Fruit fly (Drosophila melanogaster) whole organism, embryonic: Measurements from ENCODE around the gene CG17321.

Experiments
- CG10321 ChIP-seq: fragments of 200-800 bp; sonication (Bioruptor generic); IDR thresholded peaks from 2 replicates; pipeline ENCODE4 v1.3.6; 2022; ENCODE audit warnings: missing biosample characterization, missing genetic modification characterization
- CG12236 ChIP-seq: fragments of 200-800 bp; sonication (Bioruptor generic); optimal IDR thresholded peaks from 2 replicates; lab custom pipeline; 2016; ENCODE audit warnings: missing biosample characterization, missing genetic modification characterization
- CG13424 ChIP-seq: fragments of 200-800 bp; sonication (Bioruptor generic); optimal IDR thresholded peaks from 2 replicates; lab custom pipeline; 2019; ENCODE audit warnings: missing biosample characterization, mild to moderate bottlenecking, missing genetic modification characterization, moderate library complexity
- CG13624 ChIP-seq: fragments of 200-800 bp; sonication (Bioruptor generic); optimal IDR thresholded peaks from 2 replicates; lab custom pipeline; 2016; ENCODE audit warnings: missing biosample characterization, missing genetic modification characterization
- CG16813 ChIP-seq: fragments of 200-800 bp; sonication (Bioruptor generic); IDR thresholded peaks from 3 replicates; pipeline ENCODE4 v1.3.6; 2022; ENCODE audit warnings: missing biosample characterization, missing genetic modification characterization; ENCODE audit not compliant: partially characterized antibody
- CG17568 ChIP-seq: fragments of 200-800 bp; sonication (Bioruptor generic); optimal IDR thresholded peaks from 2 replicates; lab custom pipeline; 2018; ENCODE audit warnings: missing biosample characterization, mild to moderate bottlenecking, missing genetic modification characterization, moderate library complexity
- CG1832 ChIP-seq: fragments of 200-800 bp; sonication (Bioruptor generic); optimal IDR thresholded peaks from 2 replicates; lab custom pipeline; 2017; ENCODE audit warnings: missing biosample characterization, mild to moderate bottlenecking, missing genetic modification characterization, inconsistent platforms
- CG3065 ChIP-seq: fragments of 200-800 bp; sonication (Bioruptor generic); optimal IDR thresholded peaks from 2 replicates; lab custom pipeline; 2016; ENCODE audit warnings: missing biosample characterization, missing genetic modification characterization
- CG3847 ChIP-seq: fragments of 200-800 bp; sonication (Bioruptor generic); IDR thresholded peaks from 2 replicates; pipeline ENCODE4 v1.3.6; 2022; ENCODE audit warnings: missing biosample characterization, missing genetic modification characterization
- CG4730 ChIP-seq: fragments of 200-800 bp; sonication (Bioruptor generic); IDR thresholded peaks from 2 replicates; pipeline ENCODE4 v1.3.6; 2022; ENCODE audit warnings: missing biosample characterization, missing genetic modification characterization
- CG5953 ChIP-seq: fragments of 200-800 bp; sonication (Bioruptor generic); IDR thresholded peaks from 2 replicates; pipeline ENCODE4 v1.3.6; 2022; ENCODE audit warnings: missing biosample characterization, missing genetic modification characterization
- CG6272 ChIP-seq: fragments of 200-800 bp; sonication (Bioruptor generic); IDR thresholded peaks from 2 replicates; pipeline ENCODE4 v1.3.6; 2022; ENCODE audit warnings: missing biosample characterization, missing genetic modification characterization
- CG7928 ChIP-seq: fragments of 200-800 bp; sonication (Bioruptor generic); optimal IDR thresholded peaks from 2 replicates; lab custom pipeline; 2017; ENCODE audit warnings: missing biosample characterization, mild to moderate bottlenecking, missing genetic modification characterization
- CG8281 ChIP-seq: fragments of 200-800 bp; sonication (Bioruptor generic); optimal IDR thresholded peaks from 2 replicates; lab custom pipeline; 2018; ENCODE audit warnings: missing biosample characterization, mild to moderate bottlenecking, missing genetic modification characterization, moderate library complexity
- CoRest ChIP-seq: fragments of 200-800 bp; sonication (Bioruptor generic); optimal IDR thresholded peaks from 3 replicates; lab custom pipeline; 2018; ENCODE audit warnings: missing biosample characterization, mild to moderate bottlenecking, missing genetic modification characterization, moderate library complexity
- D ChIP-seq, 2 experiments: fragments of 200-800 bp in 1 of 2; fragments of >200 bp in 1 of 2; sonication (Bioruptor generic) in 1 of 2; optimal IDR thresholded peaks; 2 replicates in 1 of 2; 3 replicates in 1 of 2; lab custom pipeline; 2017; ENCODE audit warnings: mild to moderate bottlenecking in 1 of 2, missing biosample characterization in 1 of 2, missing genetic modification characterization in 1 of 2, missing genetic modification reagents in 1 of 2
- Deaf1 ChIP-seq: fragments of 200-800 bp; optimal IDR thresholded peaks from 3 replicates; lab custom pipeline; 2019; ENCODE audit warnings: missing biosample characterization, mild to moderate bottlenecking, missing genetic modification characterization, moderate library complexity
- Dip2 ChIP-seq: fragments of 200-800 bp; sonication (Bioruptor generic); IDR thresholded peaks from 2 replicates; pipeline ENCODE4 v1.3.6; 2022; ENCODE audit warnings: missing biosample characterization, missing genetic modification characterization
- E2f1 ChIP-seq: fragments of 200-800 bp; sonication (Bioruptor generic); IDR thresholded peaks from 2 replicates; pipeline ENCODE4 v1.3.6; 2022; ENCODE audit warnings: missing biosample characterization, missing genetic modification characterization
- ERR ChIP-seq: fragments of 200-800 bp; sonication (Bioruptor generic); optimal IDR thresholded peaks from 2 replicates; lab custom pipeline; 2016; ENCODE audit warnings: missing biosample characterization, missing genetic modification characterization
- Med ChIP-seq: fragments of 200-800 bp; sonication (Bioruptor generic); peaks from one replicate; lab custom pipeline; 2016; ENCODE audit warnings: missing biosample characterization, missing genetic modification characterization, mild to moderate bottlenecking, inconsistent platforms, moderate library complexity
- Nf-YB ChIP-seq: fragments of 200-800 bp; sonication (Bioruptor generic); optimal IDR thresholded peaks from 3 replicates; lab custom pipeline; 2019; ENCODE audit warnings: missing biosample characterization, mild to moderate bottlenecking, missing genetic modification characterization, moderate library complexity
- Nf-YC ChIP-seq: fragments of 200-800 bp; optimal IDR thresholded peaks from 3 replicates; lab custom pipeline; 2019; ENCODE audit warnings: missing biosample characterization, mild to moderate bottlenecking, missing genetic modification characterization, moderate library complexity
- Sox102F ChIP-seq: fragments of 200-800 bp; sonication (Bioruptor generic); optimal IDR thresholded peaks from 2 replicates; lab custom pipeline; 2018; ENCODE audit warnings: missing biosample characterization, mild to moderate bottlenecking, missing genetic modification characterization, moderate library complexity
- bsh ChIP-seq, 2 experiments: fragments of 200-800 bp; sonication (Bioruptor generic); optimal IDR thresholded peaks; 2 replicates each; lab custom pipeline; 2017 to 2018; ENCODE audit warnings: mild to moderate bottlenecking in 2 of 2, missing biosample characterization in 2 of 2, missing genetic modification characterization in 2 of 2, moderate library complexity in 1 of 2
- cg ChIP-seq: fragments of 200-800 bp; sonication (Bioruptor generic); optimal IDR thresholded peaks from 3 replicates; lab custom pipeline; 2019; ENCODE audit warnings: missing biosample characterization, mild to moderate bottlenecking, missing genetic modification characterization, moderate library complexity
- crol ChIP-seq: fragments of 200-800 bp; sonication (Bioruptor generic); IDR thresholded peaks from 2 replicates; pipeline ENCODE4 v1.3.6; 2022; ENCODE audit warnings: missing biosample characterization, missing genetic modification characterization
- dm ChIP-seq: fragments of 200-800 bp; sonication (Bioruptor generic); optimal IDR thresholded peaks from 3 replicates; lab custom pipeline; 2016; ENCODE audit warnings: missing biosample characterization, missing genetic modification characterization
- ewg ChIP-seq: fragments of 200-800 bp; sonication (Bioruptor generic); optimal IDR thresholded peaks from 3 replicates; lab custom pipeline; 2017; ENCODE audit warnings: mild to moderate bottlenecking, missing biosample characterization, missing genetic modification reagents, missing genetic modification characterization
- fd96Cb ChIP-seq: fragments of 200-800 bp; sonication (Bioruptor generic); optimal IDR thresholded peaks from 2 replicates; lab custom pipeline; 2018; ENCODE audit warnings: missing biosample characterization, mild to moderate bottlenecking, missing genetic modification characterization, moderate library complexity
- fru ChIP-seq: fragments of >200 bp; optimal IDR thresholded peaks from 2 replicates; lab custom pipeline; 2017
- fu2 ChIP-seq: fragments of 200-800 bp; sonication (Bioruptor generic); optimal IDR thresholded peaks from 2 replicates; lab custom pipeline; 2016; ENCODE audit warnings: missing biosample characterization, missing genetic modification characterization
- gem ChIP-seq: fragments of 200-800 bp; sonication (Bioruptor generic); optimal IDR thresholded peaks from 2 replicates; lab custom pipeline; 2019; ENCODE audit warnings: missing biosample characterization, mild to moderate bottlenecking, missing genetic modification characterization, moderate library complexity
- hb ChIP-seq: fragments of 200-800 bp; sonication (Bioruptor generic); IDR thresholded peaks from 3 replicates; pipeline ENCODE4 v1.3.6; 2022; ENCODE audit warnings: missing biosample characterization, missing genetic modification characterization; ENCODE audit not compliant: partially characterized antibody
- mirr ChIP-seq: fragments of 200-800 bp; sonication (Bioruptor generic); optimal IDR thresholded peaks from 3 replicates; lab custom pipeline; 2018; ENCODE audit warnings: missing biosample characterization, mild to moderate bottlenecking, missing genetic modification characterization
- nau ChIP-seq: fragments of 200-800 bp; sonication (Bioruptor generic); optimal IDR thresholded peaks from 3 replicates; lab custom pipeline; 2017; ENCODE audit warnings: missing biosample characterization, mild to moderate bottlenecking, missing genetic modification characterization, missing genetic modification reagents
- nerfin-2 ChIP-seq: fragments of 200-800 bp; sonication (Bioruptor generic); IDR thresholded peaks from 2 replicates; pipeline ENCODE4 v1.3.6; 2022; ENCODE audit warnings: missing biosample characterization, missing genetic modification characterization; ENCODE audit not compliant: partially characterized antibody
- onecut ChIP-seq: fragments of 200-800 bp; sonication (Bioruptor generic); IDR thresholded peaks from 2 replicates; pipeline ENCODE4 v1.3.6; 2022; ENCODE audit warnings: missing biosample characterization, missing genetic modification characterization
- p53 ChIP-seq: fragments of 200-800 bp; sonication (Bioruptor generic); optimal IDR thresholded peaks from 2 replicates; lab custom pipeline; 2016; ENCODE audit warnings: missing biosample characterization, missing genetic modification characterization
- pros ChIP-seq: fragments of 200-800 bp; sonication (Bioruptor generic); optimal IDR thresholded peaks from 3 replicates; lab custom pipeline; 2019; ENCODE audit warnings: missing biosample characterization, mild to moderate bottlenecking, missing genetic modification characterization, moderate library complexity
- scrt ChIP-seq: fragments of 200-800 bp; sonication (Bioruptor generic); optimal IDR thresholded peaks from 2 replicates; lab custom pipeline; 2018; ENCODE audit warnings: missing biosample characterization, mild to moderate bottlenecking, missing genetic modification characterization, moderate library complexity
- seq ChIP-seq: fragments of 200-800 bp; sonication (Bioruptor generic); IDR thresholded peaks from 2 replicates; pipeline ENCODE4 v1.3.6; 2022; ENCODE audit warnings: missing biosample characterization, missing genetic modification characterization
- tap ChIP-seq: fragments of 200-800 bp; optimal IDR thresholded peaks from 3 replicates; lab custom pipeline; 2019; ENCODE audit warnings: missing biosample characterization, mild to moderate bottlenecking, missing genetic modification characterization, moderate library complexity
- tio ChIP-seq: fragments of 200-800 bp; sonication (Bioruptor generic); optimal IDR thresholded peaks from 2 replicates; lab custom pipeline; 2017; ENCODE audit warnings: missing biosample characterization, missing genetic modification characterization, inconsistent platforms
- trh ChIP-seq: fragments of 200-800 bp; sonication (Bioruptor generic); optimal IDR thresholded peaks from 2 replicates; lab custom pipeline; 2016; ENCODE audit warnings: missing biosample characterization, missing genetic modification characterization
- tup ChIP-seq: fragments of 200-800 bp; sonication (Bioruptor generic); optimal IDR thresholded peaks from 2 replicates; lab custom pipeline; 2016; ENCODE audit warnings: missing biosample characterization, mild to moderate bottlenecking, missing genetic modification characterization, moderate library complexity

The CG17321 gene

dm6 chr2L:18882734-18883133 is 37.8 kb downstream of the CG17321 start (continued):
- TF ChIP-seq fu2 (GFP tag; lab: Kevin White, UChicago) = no peak
- TF ChIP-seq CG13424 = no peak
- peak; percentile 44 for TF ChIP-seq Med (GFP tag; lab: Kevin White, UChicago)
- TF ChIP-seq CG13624 (GFP tag; lab: Kevin White, UChicago) = no peak
- TF ChIP-seq E2f1 (GFP tag; lab: Robert Waterston, UW) = no peak
- no peak for TF ChIP-seq fru
- TF ChIP-seq CG6272 (GFP tag; lab: Robert Waterston, UW) = 0 out of 2 replicates have a peak, but pooled peaks have one; percentile 8
- no peak for TF ChIP-seq CG12236 (GFP tag; lab: Kevin White, UChicago)
- no peak for TF ChIP-seq CG5953 (GFP tag; lab: Robert Waterston, UW)
- no peak for TF ChIP-seq tio (GFP tag; lab: Kevin White, UChicago)
- TF ChIP-seq CG3065 (GFP tag; lab: Kevin White, UChicago) = no peak
- peak; percentile 47 for TF ChIP-seq CG1832
- TF ChIP-seq Nf-YB (GFP tag; lab: Kevin White, UChicago) = peak; percentile 65
- TF ChIP-seq cg (GFP tag; lab: Kevin White, UChicago) = peak; percentile 71
- peak; percentile 45; the same call in 1 of the 2 replicates for TF ChIP-seq crol
- peak; percentile 27 for TF ChIP-seq pros (GFP tag; lab: Kevin White, UChicago)
- TF ChIP-seq CG10321 (GFP tag; lab: Robert Waterston, UW) = peak; percentile 60
- peak; percentile 78 for TF ChIP-seq seq (GFP tag; lab: Robert Waterston, UW)
- TF ChIP-seq Deaf1 (tag; lab: Kevin White, UChicago) = peak; percentile 4
- TF ChIP-seq scrt (GFP tag; lab: Kevin White, UChicago) = no peak
- no peak for TF ChIP-seq dm (GFP tag; lab: Kevin White, UChicago)
- TF ChIP-seq gem (tag; lab: Kevin White, UChicago) = no peak

- TF ChIP-seq nerfin-2 (GFP tag; lab: Robert Waterston, UW) = no peak
- peak; percentile 89 for TF ChIP-seq CG8281
- peak; percentile 58 for TF ChIP-seq tup (GFP tag; lab: Kevin White, UChicago)
- TF ChIP-seq CG4730 (GFP tag; lab: Robert Waterston, UW) = no peak
- TF ChIP-seq nau (GFP tag; lab: Kevin White, UChicago) = no peak
- peak; percentile 60 for TF ChIP-seq onecut (GFP tag; lab: Robert Waterston, UW)
These were observed 39.8 kb downstream of the CG17321 start for dm6 chr2L:18884783-18885182.

- TF ChIP-seq fd96Cb (tag; lab: Kevin White, UChicago) = no peak
- TF ChIP-seq CG16813 (GFP tag; lab: Robert Waterston, UW) = no peak
- no peak for TF ChIP-seq Sox102F (GFP tag; lab: Kevin White, UChicago)
- TF ChIP-seq CG7928 (GFP tag; lab: Kevin White, UChicago) = no peak
- 0 out of 2 replicates have a peak, but pooled peaks have one; percentile 6 for TF ChIP-seq CG3847 (GFP tag; lab: Robert Waterston, UW)
- TF ChIP-seq ewg = peak; percentile 85
- no peak for TF ChIP-seq mirr (GFP tag; lab: Kevin White, UChicago)
- peak; percentile 11 for TF ChIP-seq Med (GFP tag; lab: Kevin White, UChicago)
- TF ChIP-seq ERR (GFP tag; lab: Kevin White, UChicago) = no peak
- TF ChIP-seq Nf-YC (tag; lab: Kevin White, UChicago) = peak; percentile 72
- TF ChIP-seq crol = peak; percentile 35
- TF ChIP-seq CG10321 (GFP tag; lab: Robert Waterston, UW) = peak; percentile 66; the same call in 1 of the 2 replicates
- no peak for TF ChIP-seq tap (tag; lab: Kevin White, UChicago)
- no peak for TF ChIP-seq p53 (GFP tag; lab: Kevin White, UChicago)
- no peak for TF ChIP-seq CG6272 (GFP tag; lab: Robert Waterston, UW)
- peak; percentile 54 for TF ChIP-seq CG1832
- TF ChIP-seq bsh (GFP tag; optimal IDR thresholded peaks at IDR 0.05; lab: Kevin White, UChicago) = no peak
- 0 out of 2 replicates have a peak, but pooled peaks have one; percentile 37 for TF ChIP-seq seq (GFP tag; lab: Robert Waterston, UW)
- no peak for TF ChIP-seq trh (GFP tag; lab: Kevin White, UChicago)
- TF ChIP-seq D (optimal IDR thresholded peaks at IDR 0.05; lab: Kevin White, UChicago) = no peak
- no peak for TF ChIP-seq D (GFP tag; optimal IDR thresholded peaks at IDR 0.05; lab: Kevin White, UChicago)
- no peak for TF ChIP-seq CoRest
- no peak for TF ChIP-seq CG17568 (GFP tag; lab: Kevin White, UChicago)
- 0 out of 3 replicates have a peak, but pooled peaks have one; percentile 9 for TF ChIP-seq hb (GFP tag; lab: Robert Waterston, UW)
- TF ChIP-seq Dip2 (GFP tag; lab: Robert Waterston, UW) = no peak
These were observed 41.9 kb downstream of the CG17321 start for dm6 chr2L:18886904-18887303.
